Worm (Caenorhabditis elegans) whole organism, L3 larva: ENCODE results near the gene spin-4.

Source experiments
- R02D3.7 ChIP-seq: fragments of 150-350 bp; optimal IDR thresholded peaks from 2 replicates; lab custom pipeline; 2014; ENCODE audit warnings: missing biosample characterization, missing genetic modification characterization
- ZK546.5 ChIP-seq: sonication (generic microtip); optimal IDR thresholded peaks from 2 replicates; lab custom pipeline; 2017; ENCODE audit warnings: missing biosample characterization, missing genetic modification characterization
- aly-2 ChIP-seq: fragments of 150-350 bp; optimal IDR thresholded peaks from 2 replicates; lab custom pipeline; 2014; ENCODE audit warnings: missing biosample characterization, missing genetic modification characterization
- ama-1 ChIP-seq: fragments of 150-350 bp; optimal IDR thresholded peaks from 2 replicates; lab custom pipeline; 2018
- ceh-16 ChIP-seq: sonication (generic microtip); optimal IDR thresholded peaks from 2 replicates; lab custom pipeline; 2017; ENCODE audit warnings: missing biosample characterization, missing genetic modification characterization
- ceh-28 ChIP-seq: fragments of 150-350 bp; optimal IDR thresholded peaks from 2 replicates; lab custom pipeline; 2014; ENCODE audit warnings: missing biosample characterization, missing genetic modification reagents, missing genetic modification characterization
- ceh-82 ChIP-seq: fragments of 150-350 bp; optimal IDR thresholded peaks from 2 replicates; lab custom pipeline; 2014; ENCODE audit warnings: missing biosample characterization, missing genetic modification characterization
- ceh-9 ChIP-seq: sonication (generic microtip); optimal IDR thresholded peaks from 2 replicates; lab custom pipeline; 2018; ENCODE audit warnings: missing biosample characterization, missing genetic modification characterization
- daf-12 ChIP-seq: fragments of 150-350 bp; optimal IDR thresholded peaks from 2 replicates; lab custom pipeline; 2014; ENCODE audit warnings: missing biosample characterization, missing genetic modification reagents, missing genetic modification characterization
- egl-27 ChIP-seq: sonication (generic microtip); optimal IDR thresholded peaks from 4 replicates; lab custom pipeline; 2017; ENCODE audit warnings: missing biosample characterization, missing genetic modification reagents, missing genetic modification characterization
- egl-5 ChIP-seq: fragments of 150-350 bp; optimal IDR thresholded peaks from 2 replicates; lab custom pipeline; 2017; ENCODE audit warnings: missing biosample characterization, missing genetic modification reagents, missing genetic modification characterization, inconsistent platforms
- elt-1 ChIP-seq: fragments of 150-350 bp; optimal IDR thresholded peaks from 2 replicates; lab custom pipeline; 2014; ENCODE audit warnings: missing biosample characterization, missing genetic modification characterization
- elt-2 ChIP-seq: sonication (generic microtip); optimal IDR thresholded peaks from 2 replicates; lab custom pipeline; 2016; ENCODE audit warnings: missing genetic modification reagents, mild to moderate bottlenecking, missing genetic modification characterization, missing compliant biosample characterization
- elt-3 ChIP-seq, 3 experiments: fragments of 150-350 bp in 1 of 3; sonication (generic microtip) in 2 of 3; optimal IDR thresholded peaks; 2 replicates in 2 of 3; 4 replicates in 1 of 3; lab custom pipeline; 2014 to 2017; ENCODE audit warnings: missing biosample characterization in 3 of 3, missing genetic modification characterization in 3 of 3
- eor-1 ChIP-seq, 2 experiments: fragments of 150-350 bp; optimal IDR thresholded peaks; 2 replicates each; lab custom pipeline; 2014 to 2018; ENCODE audit warnings: missing biosample characterization in 2 of 2, missing genetic modification characterization in 2 of 2
- fkh-10 ChIP-seq: sonication (generic microtip); optimal IDR thresholded peaks from 2 replicates; lab custom pipeline; 2017; ENCODE audit warnings: missing biosample characterization, missing genetic modification reagents, missing genetic modification characterization
- fkh-2 ChIP-seq: fragments of 150-350 bp; optimal IDR thresholded peaks from 2 replicates; lab custom pipeline; 2014; ENCODE audit warnings: missing biosample characterization, missing genetic modification reagents, missing genetic modification characterization
- fos-1 ChIP-seq: fragments of 150-350 bp; optimal IDR thresholded peaks from 2 replicates; lab custom pipeline; 2014; ENCODE audit warnings: missing biosample characterization, missing genetic modification characterization
- hmg-11 ChIP-seq: sonication (generic microtip); optimal IDR thresholded peaks from 2 replicates; lab custom pipeline; 2016; ENCODE audit warnings: missing genetic modification characterization, missing compliant biosample characterization
- jun-1 ChIP-seq: fragments of 150-350 bp; optimal IDR thresholded peaks from 2 replicates; lab custom pipeline; 2014; ENCODE audit warnings: missing biosample characterization, missing genetic modification reagents, missing genetic modification characterization
- lin-15B ChIP-seq: fragments of 150-350 bp; optimal IDR thresholded peaks from 2 replicates; lab custom pipeline; 2014; ENCODE audit warnings: missing biosample characterization, missing genetic modification characterization
- lin-39 ChIP-seq: fragments of 150-350 bp; optimal IDR thresholded peaks from 2 replicates; lab custom pipeline; 2018; ENCODE audit warnings: missing biosample characterization, missing genetic modification reagents, missing genetic modification characterization
- lsy-12 ChIP-seq: sonication (generic microtip); optimal IDR thresholded peaks from 2 replicates; lab custom pipeline; 2016; ENCODE audit warnings: mild to moderate bottlenecking, missing genetic modification characterization, missing compliant biosample characterization
- mdl-1 ChIP-seq: fragments of 150-350 bp; optimal IDR thresholded peaks from 2 replicates; lab custom pipeline; 2014; ENCODE audit warnings: missing biosample characterization, missing genetic modification characterization
- mml-1 ChIP-seq: fragments of 150-350 bp; sonication (generic microtip); optimal IDR thresholded peaks from 3 replicates; lab custom pipeline; 2014; ENCODE audit warnings: missing biosample characterization, missing genetic modification characterization
- nfya-1 ChIP-seq: sonication (generic microtip); optimal IDR thresholded peaks from 2 replicates; lab custom pipeline; 2017; ENCODE audit warnings: missing genetic modification characterization, mild to moderate bottlenecking, missing compliant biosample characterization, antibody characterized with exemption, moderate library complexity; ENCODE audit not compliant: insufficient read depth
- nhr-11 ChIP-seq: fragments of 150-350 bp; optimal IDR thresholded peaks from 2 replicates; lab custom pipeline; 2014; ENCODE audit warnings: missing biosample characterization, missing genetic modification characterization
- nhr-12 ChIP-seq: fragments of 150-350 bp; optimal IDR thresholded peaks from 2 replicates; lab custom pipeline; 2014; ENCODE audit warnings: missing biosample characterization, missing genetic modification characterization
- nhr-23 ChIP-seq: fragments of 150-350 bp; optimal IDR thresholded peaks from 2 replicates; lab custom pipeline; 2014; ENCODE audit warnings: missing biosample characterization, missing genetic modification reagents, missing genetic modification characterization
- nhr-237 ChIP-seq: fragments of 150-350 bp; optimal IDR thresholded peaks from 2 replicates; lab custom pipeline; 2014; ENCODE audit warnings: missing biosample characterization, missing genetic modification characterization
- nhr-25 ChIP-seq: sonication (generic microtip); optimal IDR thresholded peaks from 2 replicates; lab custom pipeline; 2017; ENCODE audit warnings: missing biosample characterization, missing genetic modification characterization
- nhr-28 ChIP-seq: fragments of 150-350 bp; optimal IDR thresholded peaks from 2 replicates; lab custom pipeline; 2014; ENCODE audit warnings: missing biosample characterization, missing genetic modification characterization
- nhr-43 ChIP-seq: sonication (generic microtip); optimal IDR thresholded peaks from 2 replicates; lab custom pipeline; 2016; ENCODE audit warnings: mild to moderate bottlenecking, missing genetic modification characterization, missing compliant biosample characterization; ENCODE audit not compliant: poor library complexity, severe bottlenecking
- nhr-67 ChIP-seq: fragments of 150-350 bp; optimal IDR thresholded peaks from 2 replicates; lab custom pipeline; 2014; ENCODE audit warnings: missing biosample characterization, missing genetic modification characterization
- nhr-76 ChIP-seq: fragments of 150-350 bp; sonication (generic microtip); optimal IDR thresholded peaks from 5 replicates; lab custom pipeline; 2014; ENCODE audit warnings: missing biosample characterization, missing genetic modification characterization
- nhr-77 ChIP-seq: fragments of 150-350 bp; optimal IDR thresholded peaks from 2 replicates; lab custom pipeline; 2014; ENCODE audit warnings: missing biosample characterization, missing genetic modification characterization
- pha-4 ChIP-seq: fragments of 150-350 bp; optimal IDR thresholded peaks from 2 replicates; lab custom pipeline; 2014; ENCODE audit warnings: missing biosample characterization, missing genetic modification reagents, missing genetic modification characterization
- pqm-1 ChIP-seq: fragments of 150-350 bp; optimal IDR thresholded peaks from 2 replicates; lab custom pipeline; 2017; ENCODE audit warnings: missing biosample characterization, missing genetic modification characterization, inconsistent platforms
- sea-2 ChIP-seq: fragments of 150-350 bp; sonication (generic microtip); optimal IDR thresholded peaks from 4 replicates; lab custom pipeline; 2014; ENCODE audit warnings: missing biosample characterization, missing genetic modification reagents, missing genetic modification characterization
- skn-1 ChIP-seq: fragments of 150-350 bp; optimal IDR thresholded peaks from 2 replicates; lab custom pipeline; 2014; ENCODE audit warnings: missing biosample characterization, missing genetic modification characterization
- snpc-4 ChIP-seq: fragments of 150-350 bp; optimal IDR thresholded peaks from 2 replicates; lab custom pipeline; 2014; ENCODE audit warnings: missing biosample characterization, missing genetic modification characterization
- tbx-2 ChIP-seq: sonication (generic microtip); optimal IDR thresholded peaks from 2 replicates; lab custom pipeline; 2016; ENCODE audit warnings: mild to moderate bottlenecking, missing genetic modification characterization, missing compliant biosample characterization
- unc-39 ChIP-seq: sonication (generic microtip); optimal IDR thresholded peaks from 4 replicates; lab custom pipeline; 2017; ENCODE audit warnings: missing biosample characterization, missing genetic modification characterization
- unc-62 ChIP-seq: fragments of 150-350 bp; sonication (generic microtip); optimal IDR thresholded peaks from 4 replicates; lab custom pipeline; 2014; ENCODE audit warnings: missing biosample characterization, missing genetic modification reagents, missing genetic modification characterization
- zag-1 ChIP-seq: fragments of 150-350 bp; optimal IDR thresholded peaks from 2 replicates; lab custom pipeline; 2014; ENCODE audit warnings: missing biosample characterization, missing genetic modification characterization
- ztf-11 ChIP-seq: fragments of 150-350 bp; optimal IDR thresholded peaks from 2 replicates; lab custom pipeline; 2014; ENCODE audit warnings: missing biosample characterization, missing genetic modification characterization
- ztf-4 ChIP-seq: fragments of 150-350 bp; optimal IDR thresholded peaks from 2 replicates; lab custom pipeline; 2014; ENCODE audit warnings: missing biosample characterization, missing genetic modification characterization

Gene spin-4

ce11 chrIII:12687872-12688375 is at the start of gene spin-4, which contains the start of gene rsp-3:
spin-4 (plus strand) TSS chrIII:12688318.
rsp-3 (minus strand) TSS chrIII:12687922.
- TF ChIP-seq nfya-1 (tag; lab: Kevin White, UChicago), result peak; percentile 96
- TF ChIP-seq skn-1 (tag; lab: Kevin White, UChicago), result peak; percentile 64
- no peak for TF ChIP-seq nhr-12 (tag; lab: Kevin White, UChicago)
- TF ChIP-seq nhr-11 (tag; lab: Kevin White, UChicago), result no peak
- TF ChIP-seq eor-1 (tag; optimal IDR thresholded peaks at IDR 0.05; lab: Kevin White, UChicago), result no peak
- TF ChIP-seq unc-39 (tag; lab: Kevin White, UChicago), result no peak
- TF ChIP-seq lin-39 (tag; lab: Kevin White, UChicago), result peak; percentile 79
- no peak for TF ChIP-seq fos-1 (tag; lab: Kevin White, UChicago)
- no peak for TF ChIP-seq nhr-28 (tag; lab: Kevin White, UChicago)
- peak; percentile 74 for TF ChIP-seq nhr-25
- no peak for TF ChIP-seq ceh-9 (tag; lab: Kevin White, UChicago)
- no peak for TF ChIP-seq mml-1
- TF ChIP-seq egl-5 (tag; lab: Kevin White, UChicago), result peak; percentile 82
- peak; percentile 94 for TF ChIP-seq pha-4 (tag; lab: Kevin White, UChicago)
- TF ChIP-seq ztf-11 (tag; lab: Kevin White, UChicago), result no peak
- TF ChIP-seq ceh-28, result no peak
- no peak for TF ChIP-seq unc-62 (GFP tag; lab: Kevin White, UChicago)
- TF ChIP-seq nhr-23, result peak; percentile 75
- no peak for TF ChIP-seq ceh-82 (tag; lab: Kevin White, UChicago)
- TF ChIP-seq sea-2 (GFP tag; lab: Kevin White, UChicago), result no peak
- TF ChIP-seq egl-27, result no peak
- TF ChIP-seq hmg-11 (tag; lab: Kevin White, UChicago), result peak; percentile 72
- no peak for TF ChIP-seq mdl-1 (tag; lab: Kevin White, UChicago)
- TF ChIP-seq ZK546.5 (tag; lab: Kevin White, UChicago), result no peak
- TF ChIP-seq elt-1, result no peak
- TF ChIP-seq snpc-4, result peak; percentile 54
- TF ChIP-seq pqm-1, result no peak
- no peak for TF ChIP-seq jun-1 (tag; lab: Kevin White, UChicago)
- no peak for TF ChIP-seq nhr-67
- TF ChIP-seq ztf-4 (tag; lab: Kevin White, UChicago), result no peak
- TF ChIP-seq elt-3 (tag; optimal IDR thresholded peaks at IDR 0.05; lab: Kevin White, UChicago), result no peak
- no peak for TF ChIP-seq ceh-16 (tag; lab: Kevin White, UChicago)
- TF ChIP-seq nhr-237 (tag; lab: Kevin White, UChicago), result no peak
- no peak for TF ChIP-seq nhr-76 (tag; lab: Kevin White, UChicago)
- TF ChIP-seq lin-15B (tag; lab: Kevin White, UChicago), result peak; percentile 97
- peak; percentile 25 for TF ChIP-seq R02D3.7
- no peak for TF ChIP-seq nhr-77 (tag; lab: Kevin White, UChicago)
- TF ChIP-seq fkh-10, result no peak
- no peak for TF ChIP-seq nhr-43 (tag; lab: Kevin White, UChicago)
- TF ChIP-seq tbx-2, result no peak
- TF ChIP-seq zag-1, result no peak
- TF ChIP-seq ama-1 (lab: Kevin White, UChicago), result no peak
- TF ChIP-seq lsy-12 (tag; lab: Kevin White, UChicago), result no peak
- no peak for TF ChIP-seq daf-12
- peak; percentile 24 for TF ChIP-seq elt-2 (tag; lab: Kevin White, UChicago)
- TF ChIP-seq fkh-2 (tag; lab: Kevin White, UChicago), result no peak
- no peak for TF ChIP-seq aly-2 (tag; lab: Kevin White, UChicago)
- TF ChIP-seq, all 47 proteins: peak for 12
